Worm (Caenorhabditis elegans) whole organism, mixed stage, embryonic: Measurements from ENCODE around the gene znf-598.

ENCODE experiments used
- bed-3 ChIP-seq: fragments of 200-800 bp; sonication (Bioruptor generic); optimal IDR thresholded peaks from 3 replicates; lab custom pipeline; 2018; ENCODE audit warnings: mild to moderate bottlenecking, missing genetic modification characterization, moderate library complexity, missing compliant biosample characterization
- ces-1 ChIP-seq: fragments of 150-350 bp; optimal IDR thresholded peaks from 2 replicates; lab custom pipeline; 2014; ENCODE audit warnings: missing biosample characterization, missing genetic modification reagents, missing genetic modification characterization
- drap-1 ChIP-seq: fragments of 200-800 bp; sonication (Bioruptor generic); optimal IDR thresholded peaks from 3 replicates; lab custom pipeline; 2018; ENCODE audit warnings: mild to moderate bottlenecking, missing genetic modification characterization, missing compliant biosample characterization
- elt-1 ChIP-seq: sonication (generic microtip); optimal IDR thresholded peaks from 2 replicates; lab custom pipeline; 2017; ENCODE audit warnings: missing genetic modification characterization, mild to moderate bottlenecking, missing compliant biosample characterization, antibody characterized with exemption, moderate library complexity, borderline replicate concordance; ENCODE audit not compliant: insufficient read depth
- ham-2 ChIP-seq: fragments of 200-800 bp; sonication (Bioruptor generic); optimal IDR thresholded peaks from 2 replicates; lab custom pipeline; 2018; ENCODE audit warnings: mild to moderate bottlenecking, missing genetic modification characterization, missing compliant biosample characterization
- lin-13 ChIP-seq: fragments of 150-350 bp; optimal IDR thresholded peaks from 2 replicates; lab custom pipeline; 2014; ENCODE audit warnings: missing biosample characterization, missing genetic modification characterization
- lsy-2 ChIP-seq: fragments of 150-350 bp; optimal IDR thresholded peaks from 2 replicates; lab custom pipeline; 2014; ENCODE audit warnings: missing biosample characterization, missing genetic modification characterization
- mep-1 ChIP-seq: fragments of 150-350 bp; optimal IDR thresholded peaks from 2 replicates; lab custom pipeline; 2017; ENCODE audit warnings: missing biosample characterization, missing genetic modification reagents, missing genetic modification characterization, inconsistent platforms
- mls-2 ChIP-seq: sonication (generic microtip); optimal IDR thresholded peaks from 2 replicates; lab custom pipeline; 2016; ENCODE audit warnings: mild to moderate bottlenecking, missing genetic modification characterization, moderate library complexity, missing compliant biosample characterization
- nhr-12 ChIP-seq: fragments of 150-350 bp; optimal IDR thresholded peaks from 2 replicates; lab custom pipeline; 2014; ENCODE audit warnings: missing biosample characterization, missing genetic modification characterization
- nhr-2 ChIP-seq: fragments of 150-350 bp; optimal IDR thresholded peaks from 2 replicates; lab custom pipeline; 2014; ENCODE audit warnings: missing biosample characterization, missing genetic modification characterization
- nhr-76 ChIP-seq: sonication (generic microtip); optimal IDR thresholded peaks from 2 replicates; lab custom pipeline; 2017; ENCODE audit warnings: missing biosample characterization, missing genetic modification characterization
- sem-2 ChIP-seq: fragments of 200-800 bp; sonication (Bioruptor generic); optimal IDR thresholded peaks from 2 replicates; lab custom pipeline; 2018; ENCODE audit warnings: mild to moderate bottlenecking, missing genetic modification characterization, missing compliant biosample characterization
- unc-62 ChIP-seq: fragments of 150-350 bp; optimal IDR thresholded peaks from 2 replicates; lab custom pipeline; 2014; ENCODE audit warnings: missing biosample characterization, missing genetic modification reagents, missing genetic modification characterization

The znf-598 gene

ce11 chrII:7073537-7073913, 47.9 kb downstream of the znf-598 start, which contains the start of gene kat-1:
Gene kat-1 (plus strand): TSS chrII:7073814.
- TF ChIP-seq ham-2 = no peak
- TF ChIP-seq bed-3 (GFP tag; lab: Kevin White, UChicago) = no peak
- TF ChIP-seq mls-2 (tag; lab: Kevin White, UChicago) = no peak
- TF ChIP-seq lin-13 (tag; lab: Kevin White, UChicago) = no peak
- TF ChIP-seq nhr-76 (tag; lab: Kevin White, UChicago) = no peak
- no peak for TF ChIP-seq drap-1 (GFP tag; lab: Kevin White, UChicago)
- TF ChIP-seq ces-1 (GFP tag; lab: Kevin White, UChicago) = no peak
- no peak for TF ChIP-seq nhr-2 (tag; lab: Kevin White, UChicago)
- TF ChIP-seq unc-62 = no peak
- TF ChIP-seq nhr-12 = no peak

- TF ChIP-seq sem-2 (GFP tag; lab: Kevin White, UChicago) = no peak
- TF ChIP-seq ham-2 = no peak
- no peak for TF ChIP-seq lsy-2 (tag; lab: Kevin White, UChicago)
- TF ChIP-seq elt-1 = no peak
- no peak for TF ChIP-seq mep-1 (tag; lab: Kevin White, UChicago)
- no peak for TF ChIP-seq nhr-2 (tag; lab: Kevin White, UChicago)
These were observed 50.1 kb downstream of the znf-598 start, which contains the start of gene T02G5.7 for ce11 chrII:7075564-7076228. Gene T02G5.7 (plus strand): TSS chrII:7075614.
